Fruit fly (Drosophila melanogaster) whole organism, wandering third instar larva: Measurements from ENCODE around the gene CG8010.
A peak's percentile ranks its signal among the peaks of the same experiment; 100 is the strongest.

Experiments used
- CG32264 ChIP-seq: fragments of 200-800 bp; sonication (Bioruptor generic); optimal IDR thresholded peaks from 2 replicates; lab custom pipeline; 2016; ENCODE audit warnings: missing biosample characterization, missing genetic modification characterization
- CG9705 ChIP-seq: fragments of 200-800 bp; sonication (Bioruptor generic); optimal IDR thresholded peaks from 2 replicates; lab custom pipeline; 2018; ENCODE audit warnings: missing biosample characterization, mild to moderate bottlenecking, missing genetic modification characterization
- CrebA ChIP-seq: fragments of 200-800 bp; sonication (Bioruptor generic); optimal IDR thresholded peaks from 2 replicates; lab custom pipeline; 2016; ENCODE audit warnings: missing biosample characterization, mild to moderate bottlenecking, missing genetic modification characterization, borderline replicate concordance
- Dif ChIP-seq: fragments of 200-275, 200-300 bp; sonication (Bioruptor generic); optimal IDR thresholded peaks from 2 replicates; lab custom pipeline; 2018; ENCODE audit warnings: missing biosample characterization, missing genetic modification characterization; ENCODE audit not compliant: partially characterized antibody
- GATAd ChIP-seq: sonication (Bioruptor generic); optimal IDR thresholded peaks from 2 replicates; lab custom pipeline; 2016; ENCODE audit warnings: missing biosample characterization, missing genetic modification characterization
- HLH106 ChIP-seq: fragments of 200-800 bp; optimal IDR thresholded peaks from 3 replicates; lab custom pipeline; 2019; ENCODE audit warnings: missing biosample characterization, mild to moderate bottlenecking, missing genetic modification characterization, moderate library complexity
- Hnf4 ChIP-seq: fragments of 200-800 bp; sonication (Bioruptor generic); optimal IDR thresholded peaks from 2 replicates; lab custom pipeline; 2016; ENCODE audit warnings: missing biosample characterization, mild to moderate bottlenecking, missing genetic modification characterization
- Hr78 ChIP-seq: fragments of >200 bp; optimal IDR thresholded peaks from 2 replicates; lab custom pipeline; 2017; ENCODE audit warnings: missing biosample characterization, missing genetic modification characterization
- Hr83 ChIP-seq: fragments of 200-300 bp; sonication (Bioruptor generic); optimal IDR thresholded peaks from 2 replicates; lab custom pipeline; 2016; ENCODE audit warnings: missing biosample characterization, mild to moderate bottlenecking, missing genetic modification characterization, moderate library complexity; ENCODE audit not compliant: poor library complexity, severe bottlenecking
- Jra ChIP-seq: sonication (Bioruptor generic); optimal IDR thresholded peaks from 2 replicates; lab custom pipeline; 2016; ENCODE audit warnings: missing biosample characterization, missing genetic modification characterization
- Mio ChIP-seq: sonication (Bioruptor generic); optimal IDR thresholded peaks from 2 replicates; lab custom pipeline; 2016; ENCODE audit warnings: missing biosample characterization, missing genetic modification characterization
- Myc ChIP-seq: fragments of >200 bp; optimal IDR thresholded peaks from 2 replicates; lab custom pipeline; 2017
- N ChIP-seq: fragments of >200 bp; optimal IDR thresholded peaks from 2 replicates; lab custom pipeline; 2018; ENCODE audit warnings: missing biosample characterization, missing external identifiers, missing genetic modification characterization
- OdsH ChIP-seq: fragments of 200-800 bp; sonication (Bioruptor generic); optimal IDR thresholded peaks from 2 replicates; lab custom pipeline; 2016; ENCODE audit warnings: missing biosample characterization, mild to moderate bottlenecking, missing genetic modification characterization
- Rel ChIP-seq, 2 experiments: fragments of 200-800 bp; sonication (Bioruptor generic) in 1 of 2; optimal IDR thresholded peaks; 2 replicates in 1 of 2; 3 replicates in 1 of 2; lab custom pipeline; 2016 to 2019; ENCODE audit warnings: mild to moderate bottlenecking in 2 of 2, missing biosample characterization in 2 of 2, missing genetic modification characterization in 2 of 2, moderate library complexity in 1 of 2
- Sp1 ChIP-seq: fragments of 200-800 bp; sonication (Bioruptor generic); optimal IDR thresholded peaks from 3 replicates; lab custom pipeline; 2019; ENCODE audit warnings: missing biosample characterization, mild to moderate bottlenecking, missing genetic modification characterization, moderate library complexity
- Vsx2 ChIP-seq: fragments of 200-300, 225-300 bp; sonication (Bioruptor generic); optimal IDR thresholded peaks from 2 replicates; lab custom pipeline; 2018; ENCODE audit warnings: missing biosample characterization, missing genetic modification characterization; ENCODE audit not compliant: partially characterized antibody
- br ChIP-seq: fragments of 200-800 bp; sonication (Bioruptor generic); optimal IDR thresholded peaks from 2 replicates; lab custom pipeline; 2016; ENCODE audit warnings: missing biosample characterization, missing genetic modification characterization
- brk ChIP-seq: fragments of 200-800 bp; sonication (Bioruptor generic); optimal IDR thresholded peaks from 2 replicates; lab custom pipeline; 2016; ENCODE audit warnings: missing biosample characterization, mild to moderate bottlenecking, missing genetic modification characterization
- dl ChIP-seq, 2 experiments: fragments of 175-275, 200-275 bp in 1 of 2; fragments of 200-275 bp in 1 of 2; sonication (Bioruptor generic); optimal IDR thresholded peaks; lab custom pipeline; 2018; ENCODE audit warnings: mild to moderate bottlenecking in 2 of 2, missing biosample characterization in 2 of 2, missing genetic modification characterization in 2 of 2, moderate library complexity in 2 of 2; ENCODE audit not compliant: partially characterized antibody in 2 of 2, insufficient read depth in 1 of 2
- dmrt93B ChIP-seq: fragments of 200-800 bp; sonication (Bioruptor generic); optimal IDR thresholded peaks from 2 replicates; lab custom pipeline; 2018; ENCODE audit warnings: missing biosample characterization, mild to moderate bottlenecking, missing genetic modification characterization
- dsf ChIP-seq: sonication (Bioruptor generic); optimal IDR thresholded peaks from 2 replicates; lab custom pipeline; 2016; ENCODE audit warnings: missing biosample characterization, missing genetic modification characterization, borderline replicate concordance
- foxo ChIP-seq, 2 experiments: fragments of 200-800 bp; sonication (Bioruptor generic); optimal IDR thresholded peaks; 2 replicates in 1 of 2; 3 replicates in 1 of 2; lab custom pipeline; 2016 to 2017; ENCODE audit warnings: missing biosample characterization in 2 of 2, missing genetic modification characterization in 2 of 2
- fru ChIP-seq: fragments of 200-800 bp; sonication (Bioruptor generic); optimal IDR thresholded peaks from 3 replicates; lab custom pipeline; 2016; ENCODE audit warnings: missing biosample characterization, mild to moderate bottlenecking, missing genetic modification characterization
- h ChIP-seq: fragments of 200-800 bp; sonication (Bioruptor generic); optimal IDR thresholded peaks from 3 replicates; lab custom pipeline; 2016; ENCODE audit warnings: missing biosample characterization, mild to moderate bottlenecking, missing genetic modification characterization
- jim ChIP-seq: fragments of 175-275, 200-325 bp; sonication (Bioruptor generic); optimal IDR thresholded peaks from 2 replicates; lab custom pipeline; 2016; ENCODE audit warnings: missing biosample characterization, mild to moderate bottlenecking, missing genetic modification characterization
- pan ChIP-seq: fragments of >200 bp; optimal IDR thresholded peaks from 2 replicates; lab custom pipeline; 2017
- psq ChIP-seq: fragments of 200-800 bp; sonication (Bioruptor generic); optimal IDR thresholded peaks from 3 replicates; lab custom pipeline; 2017; ENCODE audit warnings: missing biosample characterization, mild to moderate bottlenecking, missing genetic modification characterization, moderate library complexity
- rgr ChIP-seq: fragments of 200-800 bp; sonication (Bioruptor generic); optimal IDR thresholded peaks from 3 replicates; lab custom pipeline; 2016; ENCODE audit warnings: missing biosample characterization, mild to moderate bottlenecking, missing genetic modification characterization
- sv ChIP-seq: fragments of 200-800 bp; sonication (Bioruptor generic); optimal IDR thresholded peaks from 3 replicates; lab custom pipeline; 2016; ENCODE audit warnings: missing biosample characterization, missing genetic modification characterization
- tai ChIP-seq: sonication (Bioruptor generic); optimal IDR thresholded peaks from 2 replicates; lab custom pipeline; 2016; ENCODE audit warnings: missing biosample characterization, missing genetic modification characterization
- usp ChIP-seq: fragments of >200 bp; optimal IDR thresholded peaks from 2 replicates; lab custom pipeline; 2017; ENCODE audit warnings: missing biosample characterization, missing genetic modification characterization
- woc ChIP-seq: sonication (Bioruptor generic); optimal IDR thresholded peaks from 2 replicates; lab custom pipeline; 2016; ENCODE audit warnings: missing biosample characterization, mild to moderate bottlenecking, missing genetic modification characterization

The CG8010 gene

DNA sequence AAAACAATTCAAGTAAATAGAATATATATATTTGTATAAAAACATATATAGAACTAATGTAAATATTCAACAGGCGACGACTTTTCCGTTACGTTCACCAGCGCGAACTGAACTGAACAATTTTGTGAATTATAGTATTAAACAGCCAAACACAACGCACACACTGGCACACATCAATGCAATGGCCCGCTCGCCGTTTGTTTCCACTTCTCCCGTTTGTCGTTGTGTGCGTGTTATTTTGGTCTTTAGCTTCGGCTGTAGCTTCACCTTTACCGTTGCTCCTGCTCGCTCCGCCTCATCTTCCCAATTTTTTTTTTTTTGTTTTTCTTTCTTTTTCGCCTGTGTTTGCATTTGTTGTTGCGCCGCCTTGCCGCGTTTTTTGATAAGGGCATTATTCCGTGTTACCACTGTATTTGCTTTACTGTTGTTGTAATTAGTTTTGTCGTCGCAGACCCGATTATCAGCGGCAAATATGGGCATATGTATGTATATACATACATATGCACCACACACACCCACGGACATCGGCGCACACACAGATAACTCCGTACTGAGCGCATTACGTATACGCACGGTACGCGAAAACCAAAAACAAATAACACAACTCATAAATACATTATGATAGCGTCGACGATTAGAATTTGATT lies 39.2 kb upstream of the CG8010 start, which contains the start of gene CG8051:
Gene CG8051, minus strand, starts transcription at position 116 of the 647 bp plus-strand sequence.
- TF ChIP-seq br, result peak; percentile 7
- peak; percentile 40 for TF ChIP-seq fru (GFP tag; lab: Kevin White, UChicago)
- no peak for TF ChIP-seq GATAd (GFP tag; lab: Kevin White, UChicago)
- peak; percentile 44 for TF ChIP-seq rgr (GFP tag; lab: Kevin White, UChicago)
- TF ChIP-seq Sp1 (GFP tag; lab: Kevin White, UChicago), result peak; percentile 25
- peak; percentile 39 for TF ChIP-seq N
- no peak for TF ChIP-seq Rel (GFP tag; optimal IDR thresholded peaks at IDR 0.05; lab: Kevin White, UChicago)
- peak; percentile 8 for TF ChIP-seq Rel (tag; optimal IDR thresholded peaks at IDR 0.05; lab: Kevin White, UChicago)
- TF ChIP-seq foxo (GFP tag; optimal IDR thresholded peaks at IDR 0.05; lab: Kevin White, UChicago), result peak in 1 of 2 experiments; percentile 41
- no peak for TF ChIP-seq CG32264 (GFP tag; lab: Kevin White, UChicago)
- peak; percentile 1 for TF ChIP-seq OdsH (GFP tag; lab: Kevin White, UChicago)
- TF ChIP-seq Myc (lab: Kevin White, UChicago), result no peak
- peak; percentile 41 for TF ChIP-seq psq
- peak; percentile 60 for TF ChIP-seq h (GFP tag; lab: Kevin White, UChicago)
- no peak for TF ChIP-seq Vsx2 (GFP tag; lab: Kevin White, UChicago)
- TF ChIP-seq Hnf4 (GFP tag; lab: Kevin White, UChicago), result peak; percentile 45
- no peak for TF ChIP-seq dsf
- peak; percentile 37 for TF ChIP-seq Hr83 (GFP tag; lab: Kevin White, UChicago)
- no peak for TF ChIP-seq pan (lab: Kevin White, UChicago)

DNA sequence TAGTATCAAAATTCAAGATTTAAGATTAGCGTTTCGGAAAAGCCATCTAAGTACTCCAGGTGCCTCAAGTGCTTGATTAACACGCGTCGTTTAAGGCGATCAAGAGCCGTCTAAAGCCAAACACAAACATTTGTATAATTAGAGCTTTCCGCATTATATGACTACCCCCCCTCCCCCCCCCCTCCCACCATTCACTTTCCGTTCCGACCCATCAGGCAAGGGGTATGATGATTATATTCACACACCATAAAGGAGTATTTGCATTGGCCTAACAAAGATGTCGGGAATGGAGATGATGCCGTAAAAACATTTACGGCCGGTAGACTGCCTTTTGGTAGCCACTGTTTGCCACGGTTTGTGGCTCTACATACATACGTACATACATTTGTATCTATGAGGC lies 37.8 kb upstream of the CG8010 start:
- no peak for TF ChIP-seq woc (GFP tag; lab: Kevin White, UChicago)
- no peak for TF ChIP-seq foxo (GFP tag; optimal IDR thresholded peaks at IDR 0.05; lab: Kevin White, UChicago)

DNA sequence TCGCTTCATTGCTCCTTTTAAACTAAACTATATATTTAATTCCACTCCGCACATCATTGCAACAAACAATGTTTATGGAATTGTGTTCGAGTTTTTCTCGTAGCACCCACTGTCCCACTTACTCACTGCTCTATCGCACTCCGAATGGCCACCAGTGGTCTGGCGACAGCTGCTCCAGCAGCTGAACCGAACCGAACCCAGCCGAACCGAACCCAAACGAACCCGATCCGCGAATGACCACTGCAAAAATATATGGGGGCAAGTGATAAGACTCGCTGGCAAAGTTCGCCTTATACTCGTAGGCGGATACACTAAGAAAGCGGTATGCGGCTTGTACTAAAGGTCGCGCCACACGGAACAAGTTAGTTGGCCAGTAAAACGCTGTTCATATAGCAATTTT lies 36.5 kb upstream of the CG8010 start:
- TF ChIP-seq Rel (GFP tag; optimal IDR thresholded peaks at IDR 0.05; lab: Kevin White, UChicago), result no peak
- TF ChIP-seq Rel (tag; optimal IDR thresholded peaks at IDR 0.05; lab: Kevin White, UChicago), result no peak
- TF ChIP-seq dl (GFP tag; optimal IDR thresholded peaks at IDR 0.05; lab: Kevin White, UChicago; ENCODE audit: insufficient read depth in 1 of 2, partially characterized antibody in 2 of 2), result no peak
- TF ChIP-seq Sp1 (GFP tag; lab: Kevin White, UChicago), result no peak
- no peak for TF ChIP-seq N
- no peak for TF ChIP-seq pan (lab: Kevin White, UChicago)
- TF ChIP-seq Mio (GFP tag; lab: Kevin White, UChicago), result no peak
- TF ChIP-seq CG32264 (GFP tag; lab: Kevin White, UChicago), result no peak
- no peak for TF ChIP-seq Jra
- no peak for TF ChIP-seq HLH106 (tag; lab: Kevin White, UChicago)
- TF ChIP-seq woc (GFP tag; lab: Kevin White, UChicago), result no peak
- no peak for TF ChIP-seq jim
- no peak for TF ChIP-seq CG9705
- no peak for TF ChIP-seq Vsx2 (GFP tag; lab: Kevin White, UChicago)
- TF ChIP-seq brk (GFP tag; lab: Kevin White, UChicago), result no peak
- no peak for TF ChIP-seq br
- TF ChIP-seq usp (GFP tag; lab: Kevin White, UChicago), result no peak
- TF ChIP-seq Dif (GFP tag; lab: Kevin White, UChicago), result no peak
- TF ChIP-seq Hr78 (GFP tag; lab: Kevin White, UChicago), result no peak
- no peak for TF ChIP-seq rgr (GFP tag; lab: Kevin White, UChicago)

DNA sequence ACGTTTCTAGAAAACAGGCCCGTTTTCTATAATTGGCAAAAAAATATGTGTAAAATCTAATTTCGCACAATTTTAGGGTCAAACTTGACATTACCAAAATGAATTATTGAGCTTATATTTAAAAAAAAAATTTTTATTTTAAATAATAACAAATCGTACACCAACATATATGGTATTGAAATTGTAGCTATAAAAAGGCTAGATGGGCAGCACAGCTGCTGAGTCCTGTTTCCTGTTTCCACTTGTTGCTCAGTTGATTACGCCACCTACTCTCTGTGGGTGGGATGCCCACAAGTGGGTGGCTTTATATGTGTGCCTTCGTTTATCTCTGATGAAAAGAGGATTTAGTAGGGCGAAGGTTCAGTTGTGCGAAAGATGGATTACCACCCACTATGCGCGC lies 30.7 kb upstream of the CG8010 start:
- no peak for TF ChIP-seq Hnf4 (GFP tag; lab: Kevin White, UChicago)
- no peak for TF ChIP-seq rgr (GFP tag; lab: Kevin White, UChicago)
- TF ChIP-seq HLH106 (tag; lab: Kevin White, UChicago), result no peak
- TF ChIP-seq usp (GFP tag; lab: Kevin White, UChicago), result no peak
- TF ChIP-seq dmrt93B (GFP tag; lab: Kevin White, UChicago), result no peak
- TF ChIP-seq tai (GFP tag; lab: Kevin White, UChicago), result no peak
- no peak for TF ChIP-seq Sp1 (GFP tag; lab: Kevin White, UChicago)
- TF ChIP-seq CrebA (GFP tag; lab: Kevin White, UChicago), result no peak
- TF ChIP-seq fru (GFP tag; lab: Kevin White, UChicago), result no peak
- no peak for TF ChIP-seq sv (GFP tag; lab: Kevin White, UChicago)
- no peak for TF ChIP-seq brk (GFP tag; lab: Kevin White, UChicago)
- no peak for TF ChIP-seq CG9705
- TF ChIP-seq woc (GFP tag; lab: Kevin White, UChicago), result no peak
- no peak for TF ChIP-seq h (GFP tag; lab: Kevin White, UChicago)
